Worm (Caenorhabditis elegans): Measurements from ENCODE around the gene morc-1.

- TF ChIP-seq tbx-2 (tag; optimal IDR thresholded peaks at IDR 0.05) = no peak
- no peak for TF ChIP-seq nhr-90 (tag; optimal IDR thresholded peaks at IDR 0.05; ENCODE audit: poor library complexity)
- no peak for TF ChIP-seq lin-35 (GFP tag; optimal IDR thresholded peaks at IDR 0.05)
- TF ChIP-seq C16A3.4 (tag; optimal IDR thresholded peaks at IDR 0.05) = no peak
- no peak for TF ChIP-seq ces-1 (GFP tag; optimal IDR thresholded peaks at IDR 0.05)
- no peak for TF ChIP-seq jun-1 (tag; optimal IDR thresholded peaks at IDR 0.05)
- TF ChIP-seq snpc-4 (tag; optimal IDR thresholded peaks at IDR 0.05) = no peak
- no peak for TF ChIP-seq nhr-11 (tag; optimal IDR thresholded peaks at IDR 0.05)
- no peak for TF ChIP-seq aly-2 (tag; optimal IDR thresholded peaks at IDR 0.05)
Observed at ce11 chrIII:5208992-5209391, 2.3 kb upstream of the morc-1 start, which contains the start of gene syx-16.
